Worm (Caenorhabditis elegans) whole organism, L4 larva: ENCODE results near the gene srsx-31.

Experiments
- F26F4.8 ChIP-seq: fragments of 200-800 bp; sonication (Bioruptor generic); conservative IDR thresholded peaks from 2 replicates; pipeline ENCODE4 v1.3.6; 2022; ENCODE audit warnings: missing genetic modification characterization, missing compliant biosample characterization
- fkh-10 ChIP-seq: fragments of 150-350 bp; optimal IDR thresholded peaks from 2 replicates; lab custom pipeline; 2014; ENCODE audit warnings: missing biosample characterization, missing genetic modification reagents, missing genetic modification characterization
- madf-9 ChIP-seq: fragments of 200-800 bp; sonication (Bioruptor generic); conservative IDR thresholded peaks from 2 replicates; pipeline ENCODE4 v1.3.6; 2022; ENCODE audit warnings: missing genetic modification reagents, missing genetic modification characterization, missing compliant biosample characterization

DNA sequence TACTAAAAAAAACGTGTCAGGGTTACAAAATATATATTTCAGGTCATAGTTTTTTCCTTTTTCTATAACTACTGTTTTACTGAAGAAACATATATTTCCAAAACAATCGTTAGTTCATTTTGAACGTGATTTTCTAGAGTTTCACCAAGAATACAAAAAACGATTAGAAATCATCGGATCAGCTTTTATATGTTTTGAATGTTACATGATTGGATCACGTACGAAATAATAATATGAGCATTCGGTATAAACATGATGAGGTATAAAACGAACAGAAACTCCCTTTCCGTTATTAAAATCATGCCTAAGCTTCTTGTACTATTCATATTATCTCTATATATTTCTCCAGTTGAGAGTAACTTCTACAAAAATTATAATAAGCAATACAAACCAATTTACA is 18.0 kb upstream of the srsx-31 start, which contains the start of gene clec-223:
- no peak for TF ChIP-seq F26F4.8 (GFP tag; lab: Robert Waterston, UW)
- TF ChIP-seq fkh-10 (GFP tag; lab: Kevin White, UChicago) = no peak
- no peak for TF ChIP-seq madf-9 (GFP tag; lab: Robert Waterston, UW)
